Fruit fly (Drosophila melanogaster): ENCODE results near the gene CG33673.

Gene CG33673

DNA sequence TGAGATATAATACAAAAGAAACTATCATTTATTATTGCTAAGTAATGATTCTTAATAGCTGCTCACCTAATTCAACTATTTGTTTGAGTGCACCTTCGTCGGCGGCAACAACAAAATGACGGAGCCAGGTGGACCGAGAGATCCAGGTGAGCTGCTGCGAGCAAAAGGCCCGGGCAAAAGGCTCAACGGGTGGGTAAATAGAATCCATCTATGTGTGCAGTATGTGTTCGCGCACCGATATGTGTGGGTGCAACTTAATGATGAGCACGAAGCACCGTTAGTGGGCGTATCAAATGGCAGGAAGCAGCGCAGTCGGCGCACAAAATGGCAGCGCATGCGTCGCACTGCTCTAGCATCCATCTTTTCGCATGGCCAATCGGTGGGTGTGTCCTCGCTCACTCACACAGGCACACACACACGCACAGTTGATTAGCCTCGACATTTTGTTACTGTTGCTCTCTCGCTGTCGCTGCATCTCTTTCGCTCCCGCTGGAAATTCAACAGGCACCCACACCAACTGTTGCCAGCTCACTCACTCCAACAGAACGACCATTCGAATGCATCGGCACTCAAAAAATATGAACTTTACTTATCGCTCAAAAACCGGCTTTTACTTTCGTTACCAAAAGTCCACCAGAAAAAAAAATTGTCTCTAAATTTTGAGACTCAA is 26.1 kb upstream of the CG33673 start (continued):
- no peak for TF ChIP-seq CG1602 (GFP tag; optimal IDR thresholded peaks at IDR 0.05)
- TF ChIP-seq sr (GFP tag; IDR thresholded peaks at IDR 0.05), result peak; percentile 80
- TF ChIP-seq dm (GFP tag; optimal IDR thresholded peaks at IDR 0.05), result no peak
- no peak for TF ChIP-seq sd (tag; optimal IDR thresholded peaks at IDR 0.05)
- peak; percentile 79 for TF ChIP-seq phol (tag; optimal IDR thresholded peaks at IDR 0.05)
- no peak; the same call in 2 of the 3 replicates for TF ChIP-seq row (GFP tag; IDR thresholded peaks at IDR 0.05)
- no peak for TF ChIP-seq aop (GFP tag; IDR thresholded peaks at IDR 0.05)
- TF ChIP-seq kni (GFP tag; optimal IDR thresholded peaks at IDR 0.05), result peak; percentile 42
- TF ChIP-seq nerfin-1 (tag; optimal IDR thresholded peaks at IDR 0.05), result peak; percentile 88
- no peak for TF ChIP-seq Hr3 (GFP tag; optimal IDR thresholded peaks at IDR 0.05)
- TF ChIP-seq ap (GFP tag; IDR thresholded peaks at IDR 0.05), result no peak
- TF ChIP-seq CG1603 (tag; optimal IDR thresholded peaks at IDR 0.05), result no peak
- TF ChIP-seq HmgD (GFP tag; optimal IDR thresholded peaks at IDR 0.05), result peak; percentile 3
- TF ChIP-seq CG33213 (GFP tag; optimal IDR thresholded peaks at IDR 0.05), result no peak
- no peak for TF ChIP-seq stc (GFP tag; IDR thresholded peaks at IDR 0.05)
- no peak for TF ChIP-seq ems (GFP tag; optimal IDR thresholded peaks at IDR 0.05)
- no peak for TF ChIP-seq kah (GFP tag; optimal IDR thresholded peaks at IDR 0.05)
- TF ChIP-seq CG3995 (GFP tag; optimal IDR thresholded peaks at IDR 0.05), result no peak
- no peak for TF ChIP-seq Dbx (GFP tag; IDR thresholded peaks at IDR 0.05)
- TF ChIP-seq CTCF (GFP tag; optimal IDR thresholded peaks at IDR 0.05), result no peak
- no peak for TF ChIP-seq shn (GFP tag; optimal IDR thresholded peaks at IDR 0.05)
- no peak for TF ChIP-seq CG31224 (GFP tag; IDR thresholded peaks at IDR 0.05)
- no peak for TF ChIP-seq wek (GFP tag; optimal IDR thresholded peaks at IDR 0.05)
- no peak for TF ChIP-seq CG17612 (GFP tag; IDR thresholded peaks at IDR 0.05)
- TF ChIP-seq CG42726 (GFP tag; IDR thresholded peaks at IDR 0.05; ENCODE audit: partially characterized antibody), result 0 out of 2 replicates have a peak, but pooled peaks have one; percentile 25
- no peak for TF ChIP-seq gem (tag; optimal IDR thresholded peaks at IDR 0.05)
- TF ChIP-seq Opbp (GFP tag; IDR thresholded peaks at IDR 0.05; ENCODE audit: partially characterized antibody), result no peak
- TF ChIP-seq gsb (GFP tag; IDR thresholded peaks at IDR 0.05), result no peak
- no peak for TF ChIP-seq sima (GFP tag; optimal IDR thresholded peaks at IDR 0.05)
- TF ChIP-seq peb (GFP tag; IDR thresholded peaks at IDR 0.05), result no peak
- TF ChIP-seq CG12104 (GFP tag; optimal IDR thresholded peaks at IDR 0.05), result no peak
- no peak for TF ChIP-seq crc (GFP tag; optimal IDR thresholded peaks at IDR 0.05)
- peak; percentile 64; the same call in 1 of the 2 replicates for TF ChIP-seq seq (GFP tag; IDR thresholded peaks at IDR 0.05)
- TF ChIP-seq Sin3A (optimal IDR thresholded peaks at IDR 0.05), result no peak
- peak; percentile 82 for TF ChIP-seq z (GFP tag; IDR thresholded peaks at IDR 0.05)
- TF ChIP-seq CG6854 (GFP tag; optimal IDR thresholded peaks at IDR 0.05), result no peak
- no peak for TF ChIP-seq Xrp1 (GFP tag; IDR thresholded peaks at IDR 0.05)
- no peak for TF ChIP-seq CG11093 (GFP tag; IDR thresholded peaks at IDR 0.05)
- TF ChIP-seq nau (GFP tag; optimal IDR thresholded peaks at IDR 0.05), result no peak
- no peak for TF ChIP-seq CG6175 (GFP tag; IDR thresholded peaks at IDR 0.05)
- no peak for TF ChIP-seq CG10267 (tag; optimal IDR thresholded peaks at IDR 0.05)
- no peak for TF ChIP-seq yki (optimal IDR thresholded peaks at IDR 0.05)
- TF ChIP-seq lov (optimal IDR thresholded peaks at IDR 0.05), result no peak
- peak; percentile 34; the same call in 1 of the 3 replicates for TF ChIP-seq lov (GFP tag; IDR thresholded peaks at IDR 0.05)
- TF ChIP-seq ind (GFP tag; optimal IDR thresholded peaks at IDR 0.05), result no peak
- TF ChIP-seq CG7745 (tag; optimal IDR thresholded peaks at IDR 0.05), result no peak
- peak; percentile 18; the same call in 1 of the 2 replicates for TF ChIP-seq MBD-R2 (GFP tag; IDR thresholded peaks at IDR 0.05)
- no peak for TF ChIP-seq CG9215 (GFP tag; IDR thresholded peaks at IDR 0.05)
- TF ChIP-seq CG4617 (GFP tag; optimal IDR thresholded peaks at IDR 0.05; ENCODE audit: borderline replicate concordance), result no peak
- TF ChIP-seq Dll (GFP tag; IDR thresholded peaks at IDR 0.05; ENCODE audit: partially characterized antibody), result 0 out of 4 replicates have a peak, but pooled peaks have one; percentile 30
- TF ChIP-seq CoRest (tag; optimal IDR thresholded peaks at IDR 0.05), result peak; percentile 55
- no peak for TF ChIP-seq tin (GFP tag; optimal IDR thresholded peaks at IDR 0.05)
- TF ChIP-seq Adf1 (GFP tag; IDR thresholded peaks at IDR 0.05), result peak; percentile 95
